Fruit fly (Drosophila melanogaster) whole organism, prepupa: Measurements from ENCODE around the gene MFS18.

ENCODE experiments used
- Blimp-1 ChIP-seq: fragments of 200-800 bp; sonication (Bioruptor generic); optimal IDR thresholded peaks from 3 replicates; lab custom pipeline; 2017; ENCODE audit warnings: missing biosample characterization, missing genetic modification characterization, mild to moderate bottlenecking, moderate library complexity, missing genetic modification reagents
- CG4318 ChIP-seq: fragments of 200-800 bp; sonication (Bioruptor generic); optimal IDR thresholded peaks from 3 replicates; lab custom pipeline; 2017; ENCODE audit warnings: missing biosample characterization, mild to moderate bottlenecking, missing genetic modification characterization
- achi ChIP-seq: fragments of 200-800 bp; sonication (Bioruptor generic); optimal IDR thresholded peaks from 3 replicates; lab custom pipeline; 2016; ENCODE audit warnings: missing biosample characterization, missing genetic modification characterization
- cyc ChIP-seq: fragments of 200-800 bp; sonication (Bioruptor generic); optimal IDR thresholded peaks from 3 replicates; lab custom pipeline; 2016; ENCODE audit warnings: missing biosample characterization, missing genetic modification characterization

- TF ChIP-seq achi (GFP tag; lab: Kevin White, UChicago) (no peak), cyc (GFP tag; lab: Kevin White, UChicago) (no peak), Blimp-1 (no peak), CG4318 (GFP tag; lab: Kevin White, UChicago) (no peak)
Measured at dm6 chr2L:4475422-4475821, 27.0 kb upstream of the MFS18 start.
